Fruit fly (Drosophila melanogaster) whole organism, embryonic: ENCODE results near the gene yellow-e2.
A peak's percentile ranks its signal among the peaks of the same experiment; 100 is the strongest.

Experiments used
- Abd-B ChIP-seq: fragments of 200-800 bp; sonication (Bioruptor generic); optimal IDR thresholded peaks from 2 replicates; lab custom pipeline; 2018; ENCODE audit warnings: missing biosample characterization, mild to moderate bottlenecking, missing genetic modification characterization, moderate library complexity
- CG11085 ChIP-seq: fragments of 200-800 bp; sonication (Bioruptor generic); IDR thresholded peaks from 2 replicates; pipeline ENCODE4 v1.3.6; 2022; ENCODE audit warnings: missing biosample characterization, missing genetic modification characterization
- CG11247 ChIP-seq: fragments of 200-800 bp; sonication (Bioruptor generic); IDR thresholded peaks from 2 replicates; pipeline ENCODE4 v1.3.6; 2022; ENCODE audit warnings: missing biosample characterization, missing genetic modification characterization
- CG12071 ChIP-seq: fragments of 200-800 bp; sonication (Bioruptor generic); optimal IDR thresholded peaks from 3 replicates; lab custom pipeline; 2018; ENCODE audit warnings: missing biosample characterization, mild to moderate bottlenecking, missing genetic modification characterization
- CG12744 ChIP-seq: fragments of 200-800 bp; sonication (Bioruptor generic); optimal IDR thresholded peaks from 2 replicates; lab custom pipeline; 2016; ENCODE audit warnings: missing biosample characterization, missing genetic modification characterization
- CG1603 ChIP-seq: fragments of 200-800 bp; sonication (Bioruptor generic); optimal IDR thresholded peaks from 2 replicates; lab custom pipeline; 2019; ENCODE audit warnings: missing biosample characterization, mild to moderate bottlenecking, missing genetic modification characterization, moderate library complexity
- CG16815 ChIP-seq: fragments of 200-800 bp; sonication (Bioruptor generic); optimal IDR thresholded peaks from 3 replicates; lab custom pipeline; 2017; ENCODE audit warnings: missing biosample characterization, mild to moderate bottlenecking, missing genetic modification characterization
- CG17829 ChIP-seq: fragments of 200-800 bp; optimal IDR thresholded peaks from 2 replicates; lab custom pipeline; 2019; ENCODE audit warnings: missing biosample characterization, mild to moderate bottlenecking, missing genetic modification characterization, moderate library complexity
- CG1832 ChIP-seq: fragments of 200-800 bp; sonication (Bioruptor generic); optimal IDR thresholded peaks from 2 replicates; lab custom pipeline; 2017; ENCODE audit warnings: missing biosample characterization, mild to moderate bottlenecking, missing genetic modification characterization, inconsistent platforms
- CG2116 ChIP-seq: fragments of 200-800 bp; sonication (Bioruptor generic); optimal IDR thresholded peaks from 3 replicates; lab custom pipeline; 2018; ENCODE audit warnings: missing biosample characterization, mild to moderate bottlenecking, missing genetic modification characterization
- CG30431 ChIP-seq: fragments of 200-800 bp; sonication (Bioruptor generic); optimal IDR thresholded peaks from 2 replicates; lab custom pipeline; 2017; ENCODE audit warnings: missing biosample characterization, missing genetic modification characterization
- CG4820 ChIP-seq: fragments of 200-800 bp; sonication (Bioruptor generic); optimal IDR thresholded peaks from 3 replicates; lab custom pipeline; 2016; ENCODE audit warnings: missing biosample characterization, missing genetic modification characterization
- CG6689 ChIP-seq: fragments of 200-800 bp; sonication (Bioruptor generic); IDR thresholded peaks from 2 replicates; pipeline ENCODE4 v1.3.6; 2022; ENCODE audit warnings: missing biosample characterization, missing genetic modification characterization
- CG6854 ChIP-seq: fragments of 200-800 bp; sonication (Bioruptor generic); optimal IDR thresholded peaks from 3 replicates; lab custom pipeline; 2017; ENCODE audit warnings: missing biosample characterization, mild to moderate bottlenecking, missing genetic modification characterization
- CG7357 ChIP-seq: fragments of 200-800 bp; sonication (Bioruptor generic); IDR thresholded peaks from 3 replicates; pipeline ENCODE4 v1.3.6; 2022; ENCODE audit warnings: missing biosample characterization, missing genetic modification characterization
- CG7786 ChIP-seq: fragments of 200-800 bp; sonication (Bioruptor generic); optimal IDR thresholded peaks from 2 replicates; lab custom pipeline; 2016; ENCODE audit warnings: missing biosample characterization, missing genetic modification characterization
- CG7839 ChIP-seq: fragments of 200-800 bp; sonication (Bioruptor generic); optimal IDR thresholded peaks from 3 replicates; lab custom pipeline; 2018; ENCODE audit warnings: missing biosample characterization, mild to moderate bottlenecking, missing genetic modification characterization, moderate library complexity
- CHES-1-like ChIP-seq: fragments of 200-800 bp; sonication (Bioruptor generic); optimal IDR thresholded peaks from 2 replicates; lab custom pipeline; 2016; ENCODE audit warnings: missing biosample characterization, missing genetic modification characterization
- CrebB ChIP-seq: fragments of 200-800 bp; sonication (Bioruptor generic); optimal IDR thresholded peaks from 3 replicates; lab custom pipeline; 2018; ENCODE audit warnings: missing biosample characterization, mild to moderate bottlenecking, missing genetic modification characterization
- Dad ChIP-seq: fragments of 200-800 bp; sonication (Bioruptor generic); optimal IDR thresholded peaks from 3 replicates; lab custom pipeline; 2016; ENCODE audit warnings: missing biosample characterization, missing genetic modification characterization
- Dip2 ChIP-seq: fragments of 200-800 bp; sonication (Bioruptor generic); IDR thresholded peaks from 2 replicates; pipeline ENCODE4 v1.3.6; 2022; ENCODE audit warnings: missing biosample characterization, missing genetic modification characterization
- Dip3 ChIP-seq: fragments of 200-800 bp; sonication (Bioruptor generic); optimal IDR thresholded peaks from 3 replicates; lab custom pipeline; 2016; ENCODE audit warnings: missing biosample characterization, missing genetic modification characterization
- Doc3 ChIP-seq: fragments of 200-800 bp; sonication (Bioruptor generic); IDR thresholded peaks from 3 replicates; pipeline ENCODE4 v1.3.6; 2022; ENCODE audit warnings: missing biosample characterization, missing genetic modification characterization; ENCODE audit not compliant: partially characterized antibody
- Gsc ChIP-seq: fragments of 200-800 bp; sonication (Bioruptor generic); IDR thresholded peaks from 2 replicates; pipeline ENCODE4 v1.3.6; 2022; ENCODE audit warnings: missing biosample characterization, missing genetic modification characterization
- Jarid2 ChIP-seq: fragments of 200-800 bp; sonication (Bioruptor generic); optimal IDR thresholded peaks from 3 replicates; lab custom pipeline; 2017; ENCODE audit warnings: mild to moderate bottlenecking, missing biosample characterization, missing genetic modification reagents, missing genetic modification characterization
- MBD-R2 ChIP-seq: fragments of 200-800 bp; sonication (Bioruptor generic); IDR thresholded peaks from 2 replicates; pipeline ENCODE4 v1.3.6; 2022; ENCODE audit warnings: missing biosample characterization, missing genetic modification characterization
- Oli ChIP-seq: fragments of 200-800 bp; sonication (Bioruptor generic); optimal IDR thresholded peaks from 2 replicates; lab custom pipeline; 2018; ENCODE audit warnings: missing biosample characterization, mild to moderate bottlenecking, missing genetic modification characterization, moderate library complexity
- Ssrp ChIP-seq: fragments of 200-800 bp; sonication (Bioruptor generic); optimal IDR thresholded peaks from 2 replicates; lab custom pipeline; 2018; ENCODE audit warnings: missing biosample characterization, mild to moderate bottlenecking, missing genetic modification characterization, moderate library complexity
- Xrp1 ChIP-seq: fragments of 200-800 bp; sonication (Bioruptor generic); IDR thresholded peaks from 2 replicates; pipeline ENCODE4 v1.3.6; 2022; ENCODE audit warnings: missing biosample characterization, missing genetic modification characterization
- ap ChIP-seq: fragments of 200-800 bp; sonication (Bioruptor generic); IDR thresholded peaks from 2 replicates; pipeline ENCODE4 v1.3.6; 2022; ENCODE audit warnings: missing biosample characterization, missing genetic modification characterization
- chinmo ChIP-seq: fragments of 200-800 bp; sonication (Bioruptor generic); IDR thresholded peaks from 4 replicates; pipeline ENCODE4 v1.3.6; 2022; ENCODE audit warnings: missing biosample characterization, missing genetic modification characterization; ENCODE audit not compliant: partially characterized antibody
- croc ChIP-seq: fragments of 200-800 bp; sonication (Bioruptor generic); conservative IDR thresholded peaks from 3 replicates; pipeline ENCODE4 v1.3.6; 2022; ENCODE audit warnings: missing biosample characterization, missing genetic modification characterization
- gce ChIP-seq: fragments of 200-800 bp; sonication (Bioruptor generic); IDR thresholded peaks from 3 replicates; pipeline ENCODE4 v1.3.6; 2022; ENCODE audit warnings: missing biosample characterization, missing genetic modification characterization
- gsb-n ChIP-seq: fragments of 200-800 bp; sonication (Bioruptor generic); optimal IDR thresholded peaks from 3 replicates; lab custom pipeline; 2018; ENCODE audit warnings: missing biosample characterization, mild to moderate bottlenecking, missing genetic modification characterization
- jigr1 ChIP-seq: fragments of 200-800 bp; sonication (Bioruptor generic); IDR thresholded peaks from 3 replicates; pipeline ENCODE4 v1.3.6; 2022; ENCODE audit warnings: missing biosample characterization, missing genetic modification characterization
- mirr ChIP-seq: fragments of 200-800 bp; sonication (Bioruptor generic); optimal IDR thresholded peaks from 3 replicates; lab custom pipeline; 2018; ENCODE audit warnings: missing biosample characterization, mild to moderate bottlenecking, missing genetic modification characterization
- nerfin-1 ChIP-seq: fragments of 200-800 bp; sonication (Bioruptor generic); optimal IDR thresholded peaks from 3 replicates; lab custom pipeline; 2019; ENCODE audit warnings: missing biosample characterization, mild to moderate bottlenecking, missing genetic modification characterization, moderate library complexity
- nerfin-2 ChIP-seq: fragments of 200-800 bp; sonication (Bioruptor generic); IDR thresholded peaks from 2 replicates; pipeline ENCODE4 v1.3.6; 2022; ENCODE audit warnings: missing biosample characterization, missing genetic modification characterization; ENCODE audit not compliant: partially characterized antibody
- p53 ChIP-seq: fragments of 200-800 bp; sonication (Bioruptor generic); optimal IDR thresholded peaks from 2 replicates; lab custom pipeline; 2016; ENCODE audit warnings: missing biosample characterization, missing genetic modification characterization
- peb ChIP-seq: fragments of 200-800 bp; sonication (Bioruptor generic); IDR thresholded peaks from 2 replicates; pipeline ENCODE4 v1.3.6; 2022; ENCODE audit warnings: missing biosample characterization, missing genetic modification characterization
- pita ChIP-seq: fragments of 200-800 bp; sonication (Bioruptor generic); optimal IDR thresholded peaks from 2 replicates; lab custom pipeline; 2017; ENCODE audit warnings: missing biosample characterization, mild to moderate bottlenecking, missing genetic modification characterization
- pros ChIP-seq: fragments of 200-800 bp; sonication (Bioruptor generic); optimal IDR thresholded peaks from 3 replicates; lab custom pipeline; 2019; ENCODE audit warnings: missing biosample characterization, mild to moderate bottlenecking, missing genetic modification characterization, moderate library complexity
- psq ChIP-seq: fragments of 200-800 bp; sonication (Bioruptor generic); optimal IDR thresholded peaks from 2 replicates; lab custom pipeline; 2017; ENCODE audit warnings: missing biosample characterization, missing genetic modification characterization
- salm ChIP-seq: fragments of 200-800 bp; sonication (Bioruptor generic); optimal IDR thresholded peaks from 2 replicates; lab custom pipeline; 2018; ENCODE audit warnings: missing biosample characterization, mild to moderate bottlenecking, missing genetic modification characterization
- sens-2 ChIP-seq: fragments of 200-800 bp; sonication (Bioruptor generic); IDR thresholded peaks from 2 replicates; pipeline ENCODE4 v1.3.6; 2022; ENCODE audit warnings: missing biosample characterization, missing genetic modification characterization
- slbo ChIP-seq: fragments of 200-800 bp; sonication (Bioruptor generic); IDR thresholded peaks from 2 replicates; pipeline ENCODE4 v1.3.6; 2022; ENCODE audit warnings: missing biosample characterization, missing genetic modification characterization
- sr ChIP-seq: fragments of 200-800 bp; sonication (Bioruptor generic); IDR thresholded peaks from 3 replicates; pipeline ENCODE4 v1.3.6; 2022; ENCODE audit warnings: missing biosample characterization, missing genetic modification characterization
- trh ChIP-seq: fragments of 200-800 bp; sonication (Bioruptor generic); optimal IDR thresholded peaks from 2 replicates; lab custom pipeline; 2016; ENCODE audit warnings: missing biosample characterization, missing genetic modification characterization
- twi ChIP-seq: fragments of 200-800 bp; optimal IDR thresholded peaks from 2 replicates; lab custom pipeline; 2019; ENCODE audit warnings: missing biosample characterization, mild to moderate bottlenecking, missing genetic modification characterization, moderate library complexity
- tx ChIP-seq: fragments of 200-800 bp; sonication (Bioruptor generic); optimal IDR thresholded peaks from 2 replicates; lab custom pipeline; 2016; ENCODE audit warnings: missing biosample characterization, missing genetic modification characterization
- wor ChIP-seq: fragments of 200-800 bp; sonication (Bioruptor generic); IDR thresholded peaks from 2 replicates; pipeline ENCODE4 v1.3.6; 2022; ENCODE audit warnings: missing biosample characterization, missing genetic modification characterization

yellow-e2 gene

dm6 chr3R:13452851-13453255, 46.1 kb upstream of the yellow-e2 start (continued):
- peak; percentile 24 for TF ChIP-seq salm (tag; lab: Kevin White, UChicago)
- peak; percentile 78 for TF ChIP-seq Ssrp
- TF ChIP-seq CG16815 (GFP tag; lab: Kevin White, UChicago), result peak; percentile 69
- TF ChIP-seq CG6689 (GFP tag; lab: Robert Waterston, UW), result peak; percentile 67
- 0 out of 3 replicates have a peak, but pooled peaks have one; percentile 44 for TF ChIP-seq CG7357 (GFP tag; lab: Robert Waterston, UW)
- TF ChIP-seq gsb-n (tag; lab: Kevin White, UChicago), result peak; percentile 68
- peak; percentile 57 for TF ChIP-seq CG12744 (GFP tag; lab: Kevin White, UChicago)
- TF ChIP-seq pita (GFP tag; lab: Kevin White, UChicago), result no peak
- TF ChIP-seq CG1603 (tag; lab: Kevin White, UChicago), result peak; percentile 35
- TF ChIP-seq ap (GFP tag; lab: Robert Waterston, UW), result no peak
- TF ChIP-seq slbo (GFP tag; lab: Robert Waterston, UW), result peak; percentile 68
- TF ChIP-seq Jarid2, result peak; percentile 35
- TF ChIP-seq sens-2 (GFP tag; lab: Robert Waterston, UW), result no peak
- peak; percentile 41 for TF ChIP-seq tx (GFP tag; lab: Kevin White, UChicago)
- TF ChIP-seq croc (GFP tag; lab: Robert Waterston, UW), result peak; percentile 58; the same call in 2 of the 3 replicates
- TF ChIP-seq CG12071 (GFP tag; lab: Kevin White, UChicago), result peak; percentile 15
- peak; percentile 17 for TF ChIP-seq trh (GFP tag; lab: Kevin White, UChicago)
- TF ChIP-seq CG6854 (GFP tag; lab: Kevin White, UChicago), result peak; percentile 74
- no peak; the same call in 1 of the 2 replicates for TF ChIP-seq peb (GFP tag; lab: Robert Waterston, UW)
- TF ChIP-seq CG11247, result peak; percentile 30; the same call in 1 of the 2 replicates
- TF ChIP-seq CrebB, result no peak
- TF ChIP-seq nerfin-2 (GFP tag; lab: Robert Waterston, UW), result no peak
- TF ChIP-seq jigr1 (GFP tag; lab: Robert Waterston, UW), result peak; percentile 56; the same call in 1 of the 3 replicates
- 0 out of 2 replicates have a peak, but pooled peaks have one; percentile 20 for TF ChIP-seq Gsc (GFP tag; lab: Robert Waterston, UW)
- TF ChIP-seq Dip3 (GFP tag; lab: Kevin White, UChicago), result peak; percentile 59
- TF ChIP-seq Doc3, result no peak
- peak; percentile 21 for TF ChIP-seq psq (GFP tag; lab: Kevin White, UChicago)
- TF ChIP-seq mirr, result no peak
- no peak for TF ChIP-seq Dad (GFP tag; lab: Kevin White, UChicago)
- TF ChIP-seq pros, result no peak
- no peak for TF ChIP-seq sr (GFP tag; lab: Robert Waterston, UW)
- peak; percentile 76 for TF ChIP-seq Abd-B
- peak; percentile 58 for TF ChIP-seq CG30431 (GFP tag; lab: Kevin White, UChicago)
- TF ChIP-seq CG17829, result peak; percentile 83
- TF ChIP-seq p53 (GFP tag; lab: Kevin White, UChicago), result no peak
- TF ChIP-seq wor (GFP tag; lab: Robert Waterston, UW), result no peak
- TF ChIP-seq nerfin-1 (tag; lab: Kevin White, UChicago), result peak; percentile 75
- peak; percentile 30 for TF ChIP-seq CG2116 (GFP tag; lab: Kevin White, UChicago)
- TF ChIP-seq chinmo (GFP tag; lab: Robert Waterston, UW), result no peak
- no peak for TF ChIP-seq Dip2
- TF ChIP-seq CG4820 (GFP tag; lab: Kevin White, UChicago), result peak; percentile 74
- TF ChIP-seq MBD-R2 (GFP tag; lab: Robert Waterston, UW), result peak; percentile 22; the same call in 1 of the 2 replicates
- TF ChIP-seq CG11085 (GFP tag; lab: Robert Waterston, UW), result peak; percentile 46
- peak; percentile 89 for TF ChIP-seq Oli (tag; lab: Kevin White, UChicago)
- TF ChIP-seq CG7839 (tag; lab: Kevin White, UChicago), result peak; percentile 90
- no peak for TF ChIP-seq CG1832
- TF ChIP-seq twi (tag; lab: Kevin White, UChicago), result peak; percentile 57
- TF ChIP-seq CHES-1-like (GFP tag; lab: Kevin White, UChicago), result peak; percentile 43
- TF ChIP-seq Xrp1 (GFP tag; lab: Robert Waterston, UW), result peak; percentile 75
- TF ChIP-seq CG7786 (GFP tag; lab: Kevin White, UChicago), result peak; percentile 36
- 0 out of 3 replicates have a peak, but pooled peaks have one; percentile 12 for TF ChIP-seq gce
